Fruit fly (Drosophila melanogaster) whole organism, embryonic: ENCODE results near the gene CG5968.

Source experiments
- Aef1 ChIP-seq: fragments of 200-800 bp; sonication (Bioruptor generic); IDR thresholded peaks from 3 replicates; pipeline ENCODE4 v1.3.6; 2022; ENCODE audit warnings: missing biosample characterization, missing genetic modification characterization
- Atf-2 ChIP-seq: fragments of 200-800 bp; sonication (Bioruptor generic); optimal IDR thresholded peaks from 2 replicates; lab custom pipeline; 2016; ENCODE audit warnings: missing biosample characterization, missing genetic modification characterization
- Atf6 ChIP-seq: fragments of 200-800 bp; sonication (Bioruptor generic); IDR thresholded peaks from 2 replicates; pipeline ENCODE4 v1.3.6; 2022; ENCODE audit warnings: missing biosample characterization, missing genetic modification characterization
- B-H1 ChIP-seq: fragments of 200-800 bp; sonication (Bioruptor generic); IDR thresholded peaks from 3 replicates; pipeline ENCODE4 v1.3.6; 2022; ENCODE audit warnings: missing biosample characterization, missing genetic modification characterization
- Bgb ChIP-seq: fragments of 200-800 bp; sonication (Bioruptor generic); IDR thresholded peaks from 2 replicates; pipeline ENCODE4 v1.3.6; 2022; ENCODE audit warnings: missing biosample characterization, missing genetic modification characterization; ENCODE audit not compliant: partially characterized antibody
- CG1024 ChIP-seq: fragments of 200-800 bp; sonication (Bioruptor generic); IDR thresholded peaks from 2 replicates; pipeline ENCODE4 v1.3.6; 2022; ENCODE audit warnings: missing biosample characterization, missing genetic modification characterization
- CG10321 ChIP-seq: fragments of 200-800 bp; sonication (Bioruptor generic); IDR thresholded peaks from 2 replicates; pipeline ENCODE4 v1.3.6; 2022; ENCODE audit warnings: missing biosample characterization, missing genetic modification characterization
- CG11398 ChIP-seq: fragments of 200-800 bp; sonication (Bioruptor generic); optimal IDR thresholded peaks from 2 replicates; lab custom pipeline; 2016; ENCODE audit warnings: missing biosample characterization, missing genetic modification characterization
- CG12299 ChIP-seq: fragments of 200-800 bp; sonication (Bioruptor generic); optimal IDR thresholded peaks from 2 replicates; lab custom pipeline; 2018; ENCODE audit warnings: missing biosample characterization, mild to moderate bottlenecking, missing genetic modification characterization
- CG13296 ChIP-seq: fragments of 200-800 bp; sonication (Bioruptor generic); optimal IDR thresholded peaks from 3 replicates; lab custom pipeline; 2018; ENCODE audit warnings: missing biosample characterization, mild to moderate bottlenecking, missing genetic modification characterization
- CG15269 ChIP-seq: fragments of 200-800 bp; sonication (Bioruptor generic); optimal IDR thresholded peaks from 2 replicates; lab custom pipeline; 2018; ENCODE audit warnings: missing biosample characterization, mild to moderate bottlenecking, missing genetic modification characterization, moderate library complexity
- CG16813 ChIP-seq: fragments of 200-800 bp; sonication (Bioruptor generic); IDR thresholded peaks from 3 replicates; pipeline ENCODE4 v1.3.6; 2022; ENCODE audit warnings: missing biosample characterization, missing genetic modification characterization; ENCODE audit not compliant: partially characterized antibody
- CG17385 ChIP-seq: fragments of 200-800 bp; sonication (Bioruptor generic); optimal IDR thresholded peaks from 3 replicates; lab custom pipeline; 2018; ENCODE audit warnings: missing biosample characterization, mild to moderate bottlenecking, missing genetic modification characterization
- CG5180 ChIP-seq: fragments of 200-800 bp; sonication (Bioruptor generic); optimal IDR thresholded peaks from 3 replicates; lab custom pipeline; 2017; ENCODE audit warnings: missing biosample characterization, missing genetic modification characterization, mild to moderate bottlenecking, moderate library complexity, missing genetic modification reagents
- CG6175 ChIP-seq: fragments of 200-800 bp; sonication (Bioruptor generic); IDR thresholded peaks from 3 replicates; pipeline ENCODE4 v1.3.6; 2022; ENCODE audit warnings: missing biosample characterization, missing genetic modification characterization
- CG6813 ChIP-seq: fragments of 200-800 bp; sonication (Bioruptor generic); optimal IDR thresholded peaks from 2 replicates; lab custom pipeline; 2017; ENCODE audit warnings: missing biosample characterization, missing genetic modification characterization, mild to moderate bottlenecking, moderate library complexity, missing genetic modification reagents
- CG8089 ChIP-seq: fragments of 200-800 bp; sonication (Bioruptor generic); optimal IDR thresholded peaks from 3 replicates; lab custom pipeline; 2016; ENCODE audit warnings: missing biosample characterization, missing genetic modification characterization
- CG8281 ChIP-seq: fragments of 200-800 bp; sonication (Bioruptor generic); optimal IDR thresholded peaks from 2 replicates; lab custom pipeline; 2018; ENCODE audit warnings: missing biosample characterization, mild to moderate bottlenecking, missing genetic modification characterization, moderate library complexity
- CG9817 ChIP-seq: fragments of 200-800 bp; sonication (Bioruptor generic); optimal IDR thresholded peaks from 2 replicates; lab custom pipeline; 2018; ENCODE audit warnings: missing biosample characterization, mild to moderate bottlenecking, missing genetic modification characterization, moderate library complexity
- CG9876 ChIP-seq: fragments of 200-800 bp; sonication (Bioruptor generic); optimal IDR thresholded peaks from 2 replicates; lab custom pipeline; 2016; ENCODE audit warnings: missing biosample characterization, missing genetic modification characterization
- CoRest ChIP-seq: fragments of 200-800 bp; sonication (Bioruptor generic); optimal IDR thresholded peaks from 3 replicates; lab custom pipeline; 2018; ENCODE audit warnings: missing biosample characterization, mild to moderate bottlenecking, missing genetic modification characterization, moderate library complexity
- D19A ChIP-seq: fragments of 200-800 bp; optimal IDR thresholded peaks from 3 replicates; lab custom pipeline; 2019; ENCODE audit warnings: missing biosample characterization, mild to moderate bottlenecking, missing genetic modification characterization, moderate library complexity
- Dek ChIP-seq: fragments of 200-800 bp; sonication (Bioruptor generic); optimal IDR thresholded peaks from 3 replicates; lab custom pipeline; 2019; ENCODE audit warnings: missing biosample characterization, mild to moderate bottlenecking, missing genetic modification characterization, moderate library complexity
- Dip3 ChIP-seq: fragments of 200-800 bp; sonication (Bioruptor generic); optimal IDR thresholded peaks from 3 replicates; lab custom pipeline; 2016; ENCODE audit warnings: missing biosample characterization, missing genetic modification characterization
- Doc2 ChIP-seq: fragments of 200-800 bp; sonication (Bioruptor generic); IDR thresholded peaks from 2 replicates; pipeline ENCODE4 v1.3.6; 2022; ENCODE audit warnings: missing biosample characterization, missing genetic modification characterization
- Drgx ChIP-seq: fragments of 200-800 bp; sonication (Bioruptor generic); IDR thresholded peaks from 2 replicates; pipeline ENCODE4 v1.3.6; 2022; ENCODE audit warnings: missing biosample characterization, missing genetic modification characterization
- HLH3B ChIP-seq: fragments of 200-800 bp; sonication (Bioruptor generic); IDR thresholded peaks from 2 replicates; pipeline ENCODE4 v1.3.6; 2022; ENCODE audit warnings: missing biosample characterization, missing genetic modification characterization
- HLHmδ ChIP-seq: fragments of 200-800 bp; sonication (Bioruptor generic); optimal IDR thresholded peaks from 2 replicates; lab custom pipeline; 2018; ENCODE audit warnings: missing biosample characterization, mild to moderate bottlenecking, missing genetic modification characterization, moderate library complexity
- MTF-1 ChIP-seq: fragments of 200-800 bp; sonication (Bioruptor generic); optimal IDR thresholded peaks from 2 replicates; lab custom pipeline; 2018; ENCODE audit warnings: missing biosample characterization, mild to moderate bottlenecking, missing genetic modification characterization, borderline replicate concordance
- Mes4 ChIP-seq: fragments of 200-800 bp; sonication (Bioruptor generic); optimal IDR thresholded peaks from 2 replicates; lab custom pipeline; 2016; ENCODE audit warnings: missing biosample characterization, missing genetic modification characterization
- Ravus ChIP-seq: fragments of 200-800 bp; sonication (Bioruptor generic); IDR thresholded peaks from 2 replicates; pipeline ENCODE4 v1.3.6; 2022; ENCODE audit warnings: missing biosample characterization, missing genetic modification characterization
- Stat92E ChIP-seq, 3 experiments: fragments of >200 bp in 2 of 3; fragments of 200-800 bp in 1 of 3; sonication (Bioruptor generic) in 1 of 3; optimal IDR thresholded peaks; 2 replicates each; lab custom pipeline; 2017 to 2019; ENCODE audit warnings: missing biosample characterization in 3 of 3, missing genetic modification characterization in 3 of 3, mild to moderate bottlenecking in 1 of 3, moderate library complexity in 1 of 3
- Tbp ChIP-seq: fragments of >200 bp; optimal IDR thresholded peaks from 2 replicates; lab custom pipeline; 2018; ENCODE audit warnings: missing biosample characterization, missing genetic modification characterization
- al ChIP-seq: fragments of 200-800 bp; sonication (Bioruptor generic); IDR thresholded peaks from 2 replicates; pipeline ENCODE4 v1.3.6; 2022; ENCODE audit warnings: missing biosample characterization, missing genetic modification characterization
- ara ChIP-seq: fragments of 200-800 bp; sonication (Bioruptor generic); IDR thresholded peaks from 2 replicates; pipeline ENCODE4 v1.3.6; 2022; ENCODE audit warnings: missing biosample characterization, missing genetic modification characterization
- ase ChIP-seq: fragments of 200-800 bp; sonication (Bioruptor generic); IDR thresholded peaks from 3 replicates; pipeline ENCODE4 v1.3.6; 2022; ENCODE audit warnings: missing biosample characterization, missing genetic modification characterization
- ci ChIP-seq: fragments of 200-800 bp; sonication (Bioruptor generic); IDR thresholded peaks from 3 replicates; pipeline ENCODE4 v1.3.6; 2022; ENCODE audit warnings: missing biosample characterization, missing genetic modification characterization
- dati ChIP-seq: fragments of 200-800 bp; sonication (Bioruptor generic); IDR thresholded peaks from 2 replicates; pipeline ENCODE4 v1.3.6; 2022; ENCODE audit warnings: missing biosample characterization, missing genetic modification characterization
- dmrt99B ChIP-seq: fragments of 200-800 bp; sonication (Bioruptor generic); optimal IDR thresholded peaks from 2 replicates; lab custom pipeline; 2018; ENCODE audit warnings: missing biosample characterization, mild to moderate bottlenecking, missing genetic modification characterization, moderate library complexity
- dysf ChIP-seq: fragments of 200-800 bp; sonication (Bioruptor generic); IDR thresholded peaks from 3 replicates; pipeline ENCODE4 v1.3.6; 2022; ENCODE audit warnings: missing biosample characterization, missing genetic modification characterization
- exex ChIP-seq: fragments of 200-800 bp; sonication (Bioruptor generic); optimal IDR thresholded peaks from 4 replicates; lab custom pipeline; 2018; ENCODE audit warnings: missing biosample characterization, mild to moderate bottlenecking, missing genetic modification characterization, moderate library complexity
- gem ChIP-seq: fragments of 200-800 bp; sonication (Bioruptor generic); optimal IDR thresholded peaks from 2 replicates; lab custom pipeline; 2019; ENCODE audit warnings: missing biosample characterization, mild to moderate bottlenecking, missing genetic modification characterization, moderate library complexity
- inv ChIP-seq: fragments of 200-800 bp; sonication (Bioruptor generic); IDR thresholded peaks from 2 replicates; pipeline ENCODE4 v1.3.6; 2022; ENCODE audit warnings: missing biosample characterization, missing genetic modification characterization; ENCODE audit not compliant: partially characterized antibody
- pfk ChIP-seq: fragments of 200-800 bp; sonication (Bioruptor generic); optimal IDR thresholded peaks from 2 replicates; lab custom pipeline; 2018; ENCODE audit warnings: missing biosample characterization, mild to moderate bottlenecking, missing genetic modification characterization, moderate library complexity
- psq ChIP-seq: fragments of 200-800 bp; sonication (Bioruptor generic); optimal IDR thresholded peaks from 2 replicates; lab custom pipeline; 2017; ENCODE audit warnings: missing biosample characterization, missing genetic modification characterization
- run ChIP-seq: fragments of 200-800 bp; sonication (Bioruptor generic); optimal IDR thresholded peaks from 3 replicates; lab custom pipeline; 2018; ENCODE audit warnings: missing biosample characterization, mild to moderate bottlenecking, missing genetic modification characterization
- scrt ChIP-seq: fragments of 200-800 bp; sonication (Bioruptor generic); optimal IDR thresholded peaks from 2 replicates; lab custom pipeline; 2018; ENCODE audit warnings: missing biosample characterization, mild to moderate bottlenecking, missing genetic modification characterization, moderate library complexity
- trem ChIP-seq: fragments of 200-800 bp; optimal IDR thresholded peaks from 3 replicates; lab custom pipeline; 2019; ENCODE audit warnings: missing biosample characterization, mild to moderate bottlenecking, missing genetic modification characterization, moderate library complexity
- ttk ChIP-seq: fragments of 200-800 bp; sonication (Bioruptor generic); IDR thresholded peaks from 2 replicates; pipeline ENCODE4 v2.1.2; 2022; ENCODE audit warnings: missing biosample characterization, missing genetic modification characterization

Gene CG5968

dm6 chr2L:16542997-16543593 is 6.7 kb downstream of the CG5968 start (continued):
- TF ChIP-seq CG6175 (GFP tag; lab: Robert Waterston, UW), result 0 out of 3 replicates have a peak, but pooled peaks have one; percentile 36
- TF ChIP-seq Dip3 (GFP tag; lab: Kevin White, UChicago), result peak; percentile 38
- peak; percentile 26; the same call in 1 of the 2 replicates for TF ChIP-seq CG1024 (GFP tag; lab: Robert Waterston, UW)
- TF ChIP-seq ara (GFP tag; lab: Robert Waterston, UW), result no peak
- peak; percentile 37 for TF ChIP-seq HLHmδ
- TF ChIP-seq Stat92E (GFP tag; optimal IDR thresholded peaks at IDR 0.05; lab: Kevin White, UChicago), result no peak
- peak; percentile 87 for TF ChIP-seq scrt (GFP tag; lab: Kevin White, UChicago)
- peak; percentile 12 for TF ChIP-seq psq (GFP tag; lab: Kevin White, UChicago)
- peak; percentile 68 for TF ChIP-seq pfk (GFP tag; lab: Kevin White, UChicago)
- no peak for TF ChIP-seq Ravus
- peak; percentile 75 for TF ChIP-seq CG11398 (GFP tag; lab: Kevin White, UChicago)
- TF ChIP-seq ttk (GFP tag; lab: Robert Waterston, UW), result peak; percentile 22; the same call in 1 of the 2 replicates
- TF ChIP-seq run (tag; lab: Kevin White, UChicago), result peak; percentile 69
- TF ChIP-seq trem (tag; lab: Kevin White, UChicago), result peak; percentile 61
- TF ChIP-seq CG12299 (tag; lab: Kevin White, UChicago), result peak; percentile 65
- TF ChIP-seq dmrt99B (tag; lab: Kevin White, UChicago), result peak; percentile 77
- peak; percentile 38 for TF ChIP-seq Atf-2
- TF ChIP-seq exex, result peak; percentile 57
- peak; percentile 79 for TF ChIP-seq CG15269 (tag; lab: Kevin White, UChicago)
- TF ChIP-seq al (GFP tag; lab: Robert Waterston, UW), result peak; percentile 49; the same call in 1 of the 2 replicates
- TF ChIP-seq CoRest (tag; lab: Kevin White, UChicago), result peak; percentile 78
- peak; percentile 77 for TF ChIP-seq Mes4
- no peak for TF ChIP-seq inv (GFP tag; lab: Robert Waterston, UW)
- TF ChIP-seq CG6813 (GFP tag; lab: Kevin White, UChicago), result peak; percentile 90
- TF ChIP-seq CG10321 (GFP tag; lab: Robert Waterston, UW), result peak; percentile 51; the same call in 1 of the 2 replicates
- TF ChIP-seq Drgx (GFP tag; lab: Robert Waterston, UW), result peak; percentile 52
- TF ChIP-seq CG9817, result peak; percentile 86
- TF ChIP-seq CG17385, result peak; percentile 84
- peak; percentile 65 for TF ChIP-seq gem (tag; lab: Kevin White, UChicago)
- TF ChIP-seq dati (GFP tag; lab: Robert Waterston, UW), result peak; percentile 57; the same call in 1 of the 2 replicates
- TF ChIP-seq D19A (tag; lab: Kevin White, UChicago), result no peak
- TF ChIP-seq CG5180 (GFP tag; lab: Kevin White, UChicago), result peak; percentile 68
- no peak for TF ChIP-seq Aef1
- peak; percentile 23; the same call in 1 of the 3 replicates for TF ChIP-seq B-H1 (GFP tag; lab: Robert Waterston, UW)
- TF ChIP-seq dysf (GFP tag; lab: Robert Waterston, UW), result peak; percentile 61; the same call in 2 of the 3 replicates
- peak; percentile 70 for TF ChIP-seq CG9876 (GFP tag; lab: Kevin White, UChicago)
- TF ChIP-seq ci (GFP tag; lab: Robert Waterston, UW), result peak; percentile 95
- no peak for TF ChIP-seq Tbp
- TF ChIP-seq CG8281 (tag; lab: Kevin White, UChicago), result peak; percentile 72
- peak; percentile 78 for TF ChIP-seq Dek (tag; lab: Kevin White, UChicago)
- peak; percentile 89 for TF ChIP-seq CG13296
- no peak for TF ChIP-seq Doc2 (GFP tag; lab: Robert Waterston, UW)
- no peak for TF ChIP-seq Bgb (GFP tag; lab: Robert Waterston, UW)
- no peak for TF ChIP-seq CG16813 (GFP tag; lab: Robert Waterston, UW)
- TF ChIP-seq CG8089 (GFP tag; lab: Kevin White, UChicago), result peak; percentile 76
- no peak for TF ChIP-seq HLH3B (GFP tag; lab: Robert Waterston, UW)
- TF ChIP-seq MTF-1, result peak; percentile 91
- peak; percentile 39; the same call in 2 of the 3 replicates for TF ChIP-seq ase
- TF ChIP-seq Atf6 (GFP tag; lab: Robert Waterston, UW), result peak; percentile 68
